Fruit fly (Drosophila melanogaster): Measurements from ENCODE around the gene CalpC.

CalpC gene

dm6 chrX:16368585-16368984 is 43.0 kb downstream of the CalpC start (continued):
- TF ChIP-seq btn (GFP tag; optimal IDR thresholded peaks at IDR 0.05) (no peak), CG5245 (GFP tag; optimal IDR thresholded peaks at IDR 0.05) (no peak), CG11696 (GFP tag; IDR thresholded peaks at IDR 0.05) (no peak), Hr3 (GFP tag; optimal IDR thresholded peaks at IDR 0.05) (no peak), nerfin-2 (GFP tag; IDR thresholded peaks at IDR 0.05; ENCODE audit: partially characterized antibody) (peak; percentile 43), exex (tag; optimal IDR thresholded peaks at IDR 0.05) (no peak), gsb (GFP tag; IDR thresholded peaks at IDR 0.05) (no peak), CG11560 (tag; IDR thresholded peaks at IDR 0.05) (no peak)

- peak; percentile 2 for TF ChIP-seq CG12155 (GFP tag; optimal IDR thresholded peaks at IDR 0.05)
- peak; percentile 52; the same call in 1 of the 2 replicates for TF ChIP-seq Drgx (GFP tag; IDR thresholded peaks at IDR 0.05)
- TF ChIP-seq CG2116 (GFP tag; optimal IDR thresholded peaks at IDR 0.05) = peak; percentile 3
- TF ChIP-seq NK7.1 (GFP tag; optimal IDR thresholded peaks at IDR 0.05) = no peak
- TF ChIP-seq zf30C (GFP tag; optimal IDR thresholded peaks at IDR 0.05) = peak; percentile 17
- no peak for TF ChIP-seq Dll (GFP tag; IDR thresholded peaks at IDR 0.05; ENCODE audit: partially characterized antibody)
- TF ChIP-seq crp (GFP tag; optimal IDR thresholded peaks at IDR 0.05) = peak in 1 of 2 experiments; percentile 5
- no peak for TF ChIP-seq Aef1 (GFP tag; IDR thresholded peaks at IDR 0.05)
- no peak for TF ChIP-seq CG6175 (GFP tag; IDR thresholded peaks at IDR 0.05)
- no peak for TF ChIP-seq sc (optimal IDR thresholded peaks at IDR 0.05)
- TF ChIP-seq sc (GFP tag; optimal IDR thresholded peaks at IDR 0.05) = no peak
- TF ChIP-seq Ets97D (GFP tag; optimal IDR thresholded peaks at IDR 0.05) = no peak
- TF ChIP-seq CG9817 (tag; optimal IDR thresholded peaks at IDR 0.05) = no peak
- TF ChIP-seq dpn (GFP tag; optimal IDR thresholded peaks at IDR 0.05) = peak in 1 of 2 experiments; percentile 12
- TF ChIP-seq her (GFP tag; optimal IDR thresholded peaks at IDR 0.05) = no peak
- TF ChIP-seq CG1647 (GFP tag; optimal IDR thresholded peaks at IDR 0.05) = no peak
- no peak for TF ChIP-seq B-H1 (GFP tag; IDR thresholded peaks at IDR 0.05)
- TF ChIP-seq kni (GFP tag; optimal IDR thresholded peaks at IDR 0.05) = no peak
- TF ChIP-seq CkIIα-i1 (GFP tag; IDR thresholded peaks at IDR 0.05) = no peak
- no peak for TF ChIP-seq CG11247 (GFP tag; IDR thresholded peaks at IDR 0.05)
- no peak for TF ChIP-seq ara (GFP tag; IDR thresholded peaks at IDR 0.05)
- peak; percentile 20 for TF ChIP-seq PHDP (tag; optimal IDR thresholded peaks at IDR 0.05)
- TF ChIP-seq ttk (GFP tag; IDR thresholded peaks at IDR 0.05) = no peak
- TF ChIP-seq CG18262 (tag; optimal IDR thresholded peaks at IDR 0.05) = peak; percentile 36
- peak; percentile 24 for TF ChIP-seq CG2120 (GFP tag; optimal IDR thresholded peaks at IDR 0.05)
- no peak for TF ChIP-seq Opbp (GFP tag; IDR thresholded peaks at IDR 0.05; ENCODE audit: partially characterized antibody)
- TF ChIP-seq CG30403 (GFP tag; optimal IDR thresholded peaks at IDR 0.05) = peak; percentile 28
- TF ChIP-seq CG4854 (GFP tag; optimal IDR thresholded peaks at IDR 0.05) = no peak
- TF ChIP-seq CG17612 (GFP tag; IDR thresholded peaks at IDR 0.05) = no peak
- TF ChIP-seq CG10543 (GFP tag; optimal IDR thresholded peaks at IDR 0.05) = no peak
- peak; percentile 69 for TF ChIP-seq sens (GFP tag)
- TF ChIP-seq Mrtf (GFP tag; IDR thresholded peaks at IDR 0.05) = no peak
- peak; percentile 42 for TF ChIP-seq CG3281 (GFP tag; optimal IDR thresholded peaks at IDR 0.05)
- no peak for TF ChIP-seq Nf-YB (GFP tag; optimal IDR thresholded peaks at IDR 0.05)
- no peak for TF ChIP-seq YL-1 (GFP tag; optimal IDR thresholded peaks at IDR 0.05)
- TF ChIP-seq gem (tag; optimal IDR thresholded peaks at IDR 0.05) = peak; percentile 59
- TF ChIP-seq tio (GFP tag; optimal IDR thresholded peaks at IDR 0.05) = no peak
- no peak for TF ChIP-seq CG1233 (GFP tag; optimal IDR thresholded peaks at IDR 0.05)
- no peak for TF ChIP-seq CG8944 (GFP tag; optimal IDR thresholded peaks at IDR 0.05)
- TF ChIP-seq disco-r (GFP tag; optimal IDR thresholded peaks at IDR 0.05) = no peak
- TF ChIP-seq twi (tag; optimal IDR thresholded peaks at IDR 0.05) = no peak
- no peak for TF ChIP-seq Sin3A (optimal IDR thresholded peaks at IDR 0.05)
- TF ChIP-seq ranshi (GFP tag; IDR thresholded peaks at IDR 0.05) = no peak
- TF ChIP-seq lilli (GFP tag; optimal IDR thresholded peaks at IDR 0.05) = peak; percentile 13
Measured at dm6 chrX:16371923-16372322, 46.4 kb downstream of the CalpC start.
